Worm (Caenorhabditis elegans): ENCODE measurements around the gene W02H5.8.

DNA sequence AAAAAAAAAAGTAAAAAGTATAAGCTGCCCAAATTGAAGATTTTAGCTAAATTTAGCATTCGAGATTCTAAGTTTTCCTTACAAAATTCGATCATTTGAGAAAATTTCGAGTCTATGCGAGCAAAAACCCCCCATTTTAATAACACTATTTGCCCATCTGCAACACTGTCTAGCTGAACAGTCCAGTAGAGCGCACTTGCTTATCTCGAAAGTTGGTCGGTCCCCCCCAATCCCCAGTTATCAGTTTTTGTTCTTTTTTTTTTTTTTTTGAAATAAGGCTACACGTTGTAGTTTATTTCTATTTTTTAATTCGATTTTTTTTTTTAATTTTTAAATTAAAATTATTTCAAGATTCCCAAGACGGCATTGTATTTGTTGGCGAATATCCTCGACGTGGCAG, 5.2 kb upstream of the W02H5.8 start:
- TF ChIP-seq nhr-20 (tag; optimal IDR thresholded peaks at IDR 0.05) (no peak), lsy-2 (tag; optimal IDR thresholded peaks at IDR 0.05) (peak; percentile 14 to 38), unc-62 (GFP tag; optimal IDR thresholded peaks at IDR 0.05) (no peak), aly-2 (tag; optimal IDR thresholded peaks at IDR 0.05) (no peak), egl-27 (tag; optimal IDR thresholded peaks at IDR 0.05) (no peak), ceh-82 (tag; optimal IDR thresholded peaks at IDR 0.05) (no peak), nhr-237 (tag; optimal IDR thresholded peaks at IDR 0.05) (no peak), snpc-4 (tag; optimal IDR thresholded peaks at IDR 0.05) (no peak)
